Fruit fly (Drosophila melanogaster) Kc167 (cell line): ENCODE data around the gene CG42538.

Experiments
- Myc ChIP-seq: fragments of >200 bp; optimal IDR thresholded peaks from 2 replicates; lab custom pipeline; 2017; ENCODE audit warnings: missing external identifiers
- Sin3A ChIP-seq: fragments of >200 bp; optimal IDR thresholded peaks from 2 replicates; lab custom pipeline; 2018; ENCODE audit warnings: missing external identifiers
- h ChIP-seq: fragments of >200 bp; optimal IDR thresholded peaks from 3 replicates; lab custom pipeline; 2018; ENCODE audit warnings: missing external identifiers
- insv ChIP-seq: fragments of >200 bp; optimal IDR thresholded peaks from 3 replicates; lab custom pipeline; 2018; ENCODE audit warnings: missing external identifiers
- psq ChIP-seq: fragments of >200 bp; optimal IDR thresholded peaks from 2 replicates; lab custom pipeline; 2017; ENCODE audit warnings: missing external identifiers
- ttk ChIP-seq: sonication (Bioruptor generic); optimal IDR thresholded peaks from 2 replicates; lab custom pipeline; 2017; ENCODE audit warnings: missing external identifiers

The CG42538 gene

dm6 chr3L:16034224-16034623, at the start of gene CG42538:
CG42538 (plus strand) TSS chr3L:16034524.
- no peak for TF ChIP-seq Sin3A (lab: Kevin White, UChicago)
- TF ChIP-seq psq (lab: Kevin White, UChicago), result no peak
- no peak for TF ChIP-seq h (lab: Kevin White, UChicago)
- TF ChIP-seq Myc (lab: Kevin White, UChicago), result no peak
- no peak for TF ChIP-seq insv (lab: Kevin White, UChicago)
- no peak for TF ChIP-seq ttk (lab: Kevin White, UChicago)

dm6 chr3L:15987635-15988034, 46.7 kb upstream of the CG42538 start, which contains the start of gene PolD1:
PolD1 (minus strand) TSS chr3L:15987815.
- TF ChIP-seq insv (lab: Kevin White, UChicago), result no peak
- TF ChIP-seq Sin3A (lab: Kevin White, UChicago), result no peak
- TF ChIP-seq ttk (lab: Kevin White, UChicago), result no peak
- no peak for TF ChIP-seq Myc (lab: Kevin White, UChicago)
- TF ChIP-seq h (lab: Kevin White, UChicago), result no peak
- TF ChIP-seq psq (lab: Kevin White, UChicago), result no peak

- no peak for TF ChIP-seq h (lab: Kevin White, UChicago)
- TF ChIP-seq Sin3A (lab: Kevin White, UChicago), result no peak
- TF ChIP-seq Myc (lab: Kevin White, UChicago), result no peak
- TF ChIP-seq insv (lab: Kevin White, UChicago), result no peak
- no peak for TF ChIP-seq psq (lab: Kevin White, UChicago)
- TF ChIP-seq ttk (lab: Kevin White, UChicago), result no peak
Observed at dm6 chr3L:15988039-15988546, 46.2 kb upstream of the CG42538 start, which contains the start of gene Hip14. Hip14 (plus strand) TSS chr3L:15988236.

- TF ChIP-seq psq (lab: Kevin White, UChicago) (no peak), Sin3A (lab: Kevin White, UChicago) (no peak), h (lab: Kevin White, UChicago) (no peak), Myc (lab: Kevin White, UChicago) (no peak), ttk (lab: Kevin White, UChicago) (no peak)
Observed at dm6 chr3L:15996019-15996418, 38.3 kb upstream of the CG42538 start.

dm6 chr3L:15998217-15998616, 36.1 kb upstream of the CG42538 start:
- TF ChIP-seq ttk (lab: Kevin White, UChicago) (no peak), h (lab: Kevin White, UChicago) (no peak), psq (lab: Kevin White, UChicago) (no peak), Sin3A (lab: Kevin White, UChicago) (no peak), Myc (lab: Kevin White, UChicago) (no peak)

dm6 chr3L:15999358-16000005, 34.8 kb upstream of the CG42538 start:
- no peak for TF ChIP-seq insv (lab: Kevin White, UChicago)
- no peak for TF ChIP-seq h (lab: Kevin White, UChicago)
- no peak for TF ChIP-seq ttk (lab: Kevin White, UChicago)
- TF ChIP-seq Myc (lab: Kevin White, UChicago), result no peak
- no peak for TF ChIP-seq psq (lab: Kevin White, UChicago)
- TF ChIP-seq Sin3A (lab: Kevin White, UChicago), result no peak

- TF ChIP-seq h (lab: Kevin White, UChicago), result no peak
- TF ChIP-seq ttk (lab: Kevin White, UChicago), result no peak
- no peak for TF ChIP-seq psq (lab: Kevin White, UChicago)
- TF ChIP-seq Myc (lab: Kevin White, UChicago), result no peak
- no peak for TF ChIP-seq Sin3A (lab: Kevin White, UChicago)
- no peak for TF ChIP-seq insv (lab: Kevin White, UChicago)
Observed at dm6 chr3L:16001164-16001679, 33.1 kb upstream of the CG42538 start.

dm6 chr3L:16002116-16002716, 32.1 kb upstream of the CG42538 start:
- TF ChIP-seq ttk (lab: Kevin White, UChicago), result no peak
- TF ChIP-seq insv (lab: Kevin White, UChicago), result no peak
- no peak for TF ChIP-seq Sin3A (lab: Kevin White, UChicago)
- TF ChIP-seq psq (lab: Kevin White, UChicago), result no peak
- TF ChIP-seq Myc (lab: Kevin White, UChicago), result no peak
- TF ChIP-seq h (lab: Kevin White, UChicago), result no peak

- TF ChIP-seq psq (lab: Kevin White, UChicago) (peak; percentile 14), Myc (lab: Kevin White, UChicago) (no peak), h (lab: Kevin White, UChicago) (no peak), ttk (lab: Kevin White, UChicago) (no peak)
Observed at dm6 chr3L:16004401-16005237, 29.7 kb upstream of the CG42538 start, which contains the start of the genes hzg and mRpS31. hzg (minus strand) TSS chr3L:16004736. mRpS31 (plus strand) TSS chr3L:16005193.

dm6 chr3L:16010176-16010575, 24.1 kb upstream of the CG42538 start:
- TF ChIP-seq Myc (lab: Kevin White, UChicago), result no peak
- no peak for TF ChIP-seq insv (lab: Kevin White, UChicago)
- no peak for TF ChIP-seq ttk (lab: Kevin White, UChicago)
- no peak for TF ChIP-seq psq (lab: Kevin White, UChicago)
- TF ChIP-seq Sin3A (lab: Kevin White, UChicago), result no peak
- TF ChIP-seq h (lab: Kevin White, UChicago), result no peak
